Worm (Caenorhabditis elegans): ENCODE results near the gene flwr-1.
A peak's percentile ranks its signal among the peaks of the same experiment; 100 is the strongest.
"Not testable (repeated sequence)": the region's sequence is repeated elsewhere in the genome, so short reads cannot be mapped to it uniquely, and the experiment has no call there.

Gene flwr-1

ce11 chrX:14975467-14976167, 5.5 kb upstream of the flwr-1 start, which contains the start of gene F20D1.3 (continued):
- TF ChIP-seq duxl-1 (tag; optimal IDR thresholded peaks at IDR 0.05; ENCODE audit: poor library complexity) (no peak), daf-16 (GFP tag; optimal IDR thresholded peaks at IDR 0.05) (peak in 1 of 2 experiments; percentile 24), daf-16 (tag; optimal IDR thresholded peaks at IDR 0.05) (peak; percentile 71), ceh-44 (GFP tag; IDR thresholded peaks at IDR 0.05) (no peak), Y48G9A.11 (GFP tag; IDR thresholded peaks at IDR 0.05) (no peak), tra-1 (GFP tag; IDR thresholded peaks at IDR 0.05) (no peak), nhr-111 (GFP tag; optimal IDR thresholded peaks at IDR 0.05) (no peak), nhr-41 (GFP tag; IDR thresholded peaks at IDR 0.05) (no peak), zfp-3 (GFP tag; conservative IDR thresholded peaks at IDR 0.05) (no peak), mxl-3 (GFP tag; optimal IDR thresholded peaks at IDR 0.05) (peak; percentile 72), lir-3 (tag; optimal IDR thresholded peaks at IDR 0.05) (no peak), spr-3 (GFP tag; optimal IDR thresholded peaks at IDR 0.05) (no peak), ztf-11 (tag; optimal IDR thresholded peaks at IDR 0.05) (no peak), hlh-11 (tag; optimal IDR thresholded peaks at IDR 0.05) (peak; percentile 80), spr-1 (tag; optimal IDR thresholded peaks at IDR 0.05) (peak; percentile 11), daf-12 (tag; optimal IDR thresholded peaks at IDR 0.05) (no peak), daf-8 (GFP tag; IDR thresholded peaks at IDR 0.05) (no peak), aly-2 (tag; optimal IDR thresholded peaks at IDR 0.05) (no peak), nhr-11 (tag; optimal IDR thresholded peaks at IDR 0.05) (peak; percentile 38), nhr-102 (tag; optimal IDR thresholded peaks at IDR 0.05) (no peak), ZK546.5 (tag; optimal IDR thresholded peaks at IDR 0.05) (no peak), unc-130 (GFP tag; optimal IDR thresholded peaks at IDR 0.05) (no peak), vab-7 (GFP tag; IDR thresholded peaks at IDR 0.05) (no peak), F37D6.2 (tag; optimal IDR thresholded peaks at IDR 0.05) (no peak), mxl-2 (GFP tag; conservative IDR thresholded peaks at IDR 0.05) (no peak), fos-1 (tag; optimal IDR thresholded peaks at IDR 0.05) (no peak)

- no peak for TF ChIP-seq ceh-82 (tag; optimal IDR thresholded peaks at IDR 0.05)
- TF ChIP-seq ceh-20 (GFP tag; IDR thresholded peaks at IDR 0.05): no peak
- no peak for TF ChIP-seq lin-15B (tag; optimal IDR thresholded peaks at IDR 0.05)
- TF ChIP-seq dmd-6 (GFP tag; IDR thresholded peaks at IDR 0.05): no peak
- no peak for TF ChIP-seq Y105C5A.15 (GFP tag; IDR thresholded peaks at IDR 0.05)
- TF ChIP-seq nhr-25 (tag; optimal IDR thresholded peaks at IDR 0.05; ENCODE audit: borderline replicate concordance, insufficient read depth): no peak
- no peak for TF ChIP-seq hlh-11 (tag; optimal IDR thresholded peaks at IDR 0.05)
- no peak for TF ChIP-seq nhr-102 (tag; optimal IDR thresholded peaks at IDR 0.05)
- TF ChIP-seq madf-5 (GFP tag; IDR thresholded peaks at IDR 0.05): no peak
- no peak for TF ChIP-seq dmd-8 (GFP tag; IDR thresholded peaks at IDR 0.05)
Observed at ce11 chrX:14973085-14973484, 3.0 kb upstream of the flwr-1 start.

ce11 chrX:14969615-14970014, 456 bp downstream of the flwr-1 start:
- TF ChIP-seq dmd-6 (GFP tag; IDR thresholded peaks at IDR 0.05) (peak; percentile 61), hlh-11 (tag; optimal IDR thresholded peaks at IDR 0.05) (peak; percentile 25), zip-2 (tag; optimal IDR thresholded peaks at IDR 0.05) (no peak), mep-1 (tag; optimal IDR thresholded peaks at IDR 0.05) (no peak)

- TF ChIP-seq ctbp-1 (GFP tag; IDR thresholded peaks at IDR 0.05); nhr-48 (tag; optimal IDR thresholded peaks at IDR 0.05); madf-5 (GFP tag; IDR thresholded peaks at IDR 0.05): not testable (repeated sequence)
Observed at ce11 chrX:14966515-14966914, 3.6 kb downstream of the flwr-1 start, which contains the start of gene F20D1.22. Gene F20D1.22, plus strand, starts transcription at chrX:14966815.
